Fruit fly (Drosophila melanogaster): ENCODE data around the gene Ada2a.
A peak's percentile ranks its signal among the peaks of the same experiment; 100 is the strongest.

The Ada2a gene

DNA sequence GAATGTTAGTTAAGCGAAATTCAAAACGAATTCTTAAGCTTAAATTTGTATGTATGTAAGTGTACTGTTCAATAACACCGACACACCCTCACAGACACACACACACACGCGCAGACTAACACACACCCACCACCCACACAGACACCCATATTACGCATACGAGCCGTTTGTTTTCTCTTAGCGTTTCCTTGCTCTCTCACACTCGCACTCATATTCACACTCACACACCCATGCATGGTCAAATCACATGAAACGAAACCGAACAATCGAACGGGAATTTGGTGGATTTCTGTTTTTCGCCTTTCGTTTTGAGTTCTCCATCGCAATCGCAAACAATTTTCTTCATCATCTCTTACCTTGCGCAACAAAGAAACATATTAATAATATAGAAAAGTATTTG lies 6.0 kb downstream of the Ada2a start:
- TF ChIP-seq CG34367 (tag; optimal IDR thresholded peaks at IDR 0.05) (no peak), Ets98B (GFP tag; IDR thresholded peaks at IDR 0.05) (peak; percentile 4; the same call in 1 of the 2 replicates), CG15710 (tag; optimal IDR thresholded peaks at IDR 0.05) (no peak)

DNA sequence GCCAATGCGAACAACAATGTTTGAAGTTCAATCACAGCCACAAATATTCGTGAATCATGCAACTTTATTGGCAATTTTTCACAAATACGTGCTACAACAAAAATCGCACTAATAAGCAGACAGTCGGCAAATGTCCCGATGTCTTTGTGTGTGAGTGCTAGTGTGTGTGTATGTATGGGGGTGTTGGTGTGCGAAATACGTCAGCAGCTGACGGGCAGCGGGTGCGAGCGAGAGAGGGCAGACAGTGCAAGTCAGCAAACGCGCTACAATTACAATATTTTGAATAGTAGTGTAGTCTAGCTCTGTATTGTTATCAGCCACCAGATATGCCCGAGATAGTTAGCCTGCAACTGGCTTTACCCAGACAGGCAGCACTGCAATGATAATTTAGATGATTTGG lies 9.2 kb downstream of the Ada2a start:
- TF ChIP-seq CG13204 (GFP tag; optimal IDR thresholded peaks at IDR 0.05) (no peak), CG17806 (tag; optimal IDR thresholded peaks at IDR 0.05) (no peak), EcR (GFP tag; optimal IDR thresholded peaks at IDR 0.05) (no peak), CG4496 (GFP tag; IDR thresholded peaks at IDR 0.05) (no peak), Pif1B (GFP tag; optimal IDR thresholded peaks at IDR 0.05) (no peak), Pif1A (GFP tag; optimal IDR thresholded peaks at IDR 0.05) (no peak), CG8159 (tag; optimal IDR thresholded peaks at IDR 0.05) (no peak), gl (tag; optimal IDR thresholded peaks at IDR 0.05) (no peak), rn (GFP tag; IDR thresholded peaks at IDR 0.05) (no peak), Ets98B (GFP tag; IDR thresholded peaks at IDR 0.05) (no peak), CG10348 (GFP tag; IDR thresholded peaks at IDR 0.05) (no peak), CG15710 (tag; optimal IDR thresholded peaks at IDR 0.05) (no peak), Snoo (tag; optimal IDR thresholded peaks at IDR 0.05) (no peak), D1 (tag; optimal IDR thresholded peaks at IDR 0.05) (no peak), CG14655 (GFP tag; optimal IDR thresholded peaks at IDR 0.05) (no peak), CG8301 (tag; optimal IDR thresholded peaks at IDR 0.05) (no peak), CG34367 (tag; optimal IDR thresholded peaks at IDR 0.05) (no peak), CG12605 (GFP tag; IDR thresholded peaks at IDR 0.05) (no peak), fd96Ca (GFP tag; IDR thresholded peaks at IDR 0.05) (no peak), CG9948 (tag; optimal IDR thresholded peaks at IDR 0.05) (no peak)

DNA sequence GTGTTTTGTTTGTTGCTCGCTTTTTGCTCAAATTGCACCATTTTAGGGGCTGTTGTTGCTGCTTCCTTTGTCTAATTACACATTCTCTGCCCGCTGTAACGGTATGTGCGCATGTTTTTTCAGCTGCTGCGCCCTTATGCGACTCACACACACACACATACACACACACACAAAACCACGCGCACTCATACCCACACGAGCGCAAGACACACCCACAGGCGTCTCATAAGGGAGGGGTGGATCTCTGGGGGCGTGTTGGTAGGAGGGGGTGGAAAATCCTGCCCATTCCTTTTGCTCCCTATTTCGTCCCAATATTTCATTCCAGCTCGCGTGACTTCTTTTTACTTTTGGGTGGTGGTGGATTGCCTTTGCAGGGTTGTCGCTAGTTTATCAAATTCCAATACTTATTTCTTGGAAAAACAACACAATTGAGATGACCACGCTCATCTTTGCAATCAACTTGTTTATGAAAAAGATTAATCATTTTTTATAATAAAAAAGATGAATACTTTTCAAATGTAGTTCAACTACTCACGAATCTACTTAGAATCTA lies 10.2 kb downstream of the Ada2a start:
- TF ChIP-seq CG10348 (GFP tag; IDR thresholded peaks at IDR 0.05) (no peak), gl (tag; optimal IDR thresholded peaks at IDR 0.05) (no peak), Snoo (tag; optimal IDR thresholded peaks at IDR 0.05) (no peak), CG4496 (GFP tag; IDR thresholded peaks at IDR 0.05) (0 out of 3 replicates have a peak, but pooled peaks have one; percentile 9), CG17806 (tag; optimal IDR thresholded peaks at IDR 0.05) (no peak), CG14655 (GFP tag; optimal IDR thresholded peaks at IDR 0.05) (no peak), CG34367 (tag; optimal IDR thresholded peaks at IDR 0.05) (no peak), CG12605 (GFP tag; IDR thresholded peaks at IDR 0.05) (no peak)

DNA sequence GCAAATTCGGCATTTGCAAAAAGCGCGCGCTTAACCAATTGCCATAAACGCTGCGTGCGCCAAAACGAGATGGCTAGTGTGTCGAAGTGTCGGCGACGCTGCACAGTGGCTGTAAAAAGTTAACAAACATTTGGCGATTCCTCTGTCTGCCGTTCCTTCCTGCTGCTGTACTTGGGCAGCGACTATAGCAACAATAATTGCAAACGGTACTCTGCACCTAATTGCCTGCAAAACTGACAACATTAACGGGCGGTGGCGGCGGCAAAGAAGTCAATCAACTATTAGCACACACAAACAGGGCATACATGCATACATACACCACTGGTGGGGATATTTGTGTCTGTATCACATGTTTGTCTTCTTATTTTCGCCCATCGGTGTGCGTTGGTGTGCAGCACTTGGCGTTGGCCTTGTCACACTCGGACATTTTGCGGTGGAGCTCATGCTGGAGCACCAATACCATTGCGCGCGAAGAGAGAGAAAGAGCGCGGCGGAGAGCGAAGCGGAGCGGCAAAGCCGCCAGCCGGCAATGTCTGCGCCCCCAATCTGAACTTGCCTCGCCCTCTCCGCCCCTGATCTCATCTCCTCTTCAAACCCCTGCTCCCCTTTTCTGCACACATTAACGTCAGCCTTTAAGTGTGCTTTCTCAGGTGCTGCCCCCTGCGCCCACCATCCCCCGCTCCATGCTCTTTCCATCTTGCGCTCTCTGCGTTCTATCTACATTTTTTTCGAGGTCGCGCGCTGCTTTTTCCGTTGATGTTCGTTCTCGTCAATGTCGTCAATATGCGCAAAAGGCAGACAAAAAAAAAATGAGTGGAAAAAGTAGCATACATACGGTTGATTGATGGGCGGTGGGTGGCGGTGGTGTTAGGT lies 10.9 kb downstream of the Ada2a start:
- TF ChIP-seq CG8159 (tag; optimal IDR thresholded peaks at IDR 0.05) (no peak), Ets98B (GFP tag; IDR thresholded peaks at IDR 0.05) (peak; percentile 61), CG9948 (tag; optimal IDR thresholded peaks at IDR 0.05) (no peak), fd96Ca (GFP tag; IDR thresholded peaks at IDR 0.05) (peak; percentile 39; the same call in 1 of the 3 replicates), CG10348 (GFP tag; IDR thresholded peaks at IDR 0.05) (no peak), CG14655 (GFP tag; optimal IDR thresholded peaks at IDR 0.05) (no peak), CG13204 (GFP tag; optimal IDR thresholded peaks at IDR 0.05) (peak; percentile 87), CG34367 (tag; optimal IDR thresholded peaks at IDR 0.05) (no peak), CG4496 (GFP tag; IDR thresholded peaks at IDR 0.05) (no peak), CG17806 (tag; optimal IDR thresholded peaks at IDR 0.05) (no peak), EcR (GFP tag; optimal IDR thresholded peaks at IDR 0.05) (peak; percentile 93), gl (tag; optimal IDR thresholded peaks at IDR 0.05) (no peak), Snoo (tag; optimal IDR thresholded peaks at IDR 0.05) (peak; percentile 31), CG32121 (GFP tag; IDR thresholded peaks at IDR 0.05) (peak; percentile 36; the same call in 1 of the 2 replicates), rn (GFP tag; IDR thresholded peaks at IDR 0.05) (no peak), CG15710 (tag; optimal IDR thresholded peaks at IDR 0.05) (no peak), CG8301 (tag; optimal IDR thresholded peaks at IDR 0.05) (peak; percentile 4), D1 (tag; optimal IDR thresholded peaks at IDR 0.05) (no peak), CG12605 (GFP tag; IDR thresholded peaks at IDR 0.05) (peak; percentile 13; the same call in 1 of the 2 replicates), Pif1B (GFP tag; optimal IDR thresholded peaks at IDR 0.05) (peak; percentile 2), Pif1A (GFP tag; optimal IDR thresholded peaks at IDR 0.05) (peak; percentile 19)

DNA sequence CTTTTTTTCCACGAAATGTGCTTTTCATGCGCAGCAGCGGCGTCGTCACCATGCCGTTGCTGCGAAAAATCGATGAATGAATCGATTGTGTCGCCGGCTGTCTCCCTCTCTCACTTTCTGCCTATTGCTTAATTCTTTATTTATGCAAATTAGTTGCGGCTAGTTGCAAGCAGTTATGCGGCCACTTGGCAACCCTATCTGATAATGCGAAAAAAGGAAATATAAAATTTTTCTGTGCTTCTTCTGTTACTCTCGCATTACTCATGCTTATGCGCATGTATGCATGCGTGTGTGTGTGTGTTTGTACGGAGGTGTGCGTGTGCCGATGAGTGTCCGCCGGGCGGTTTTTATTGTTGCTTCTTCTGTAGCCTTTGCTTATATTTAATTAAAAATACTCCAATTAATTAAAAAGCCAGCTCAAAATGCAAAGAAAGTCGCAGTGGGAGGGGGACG lies 11.5 kb downstream of the Ada2a start:
- no peak for TF ChIP-seq EcR (GFP tag; optimal IDR thresholded peaks at IDR 0.05)
- TF ChIP-seq CG8301 (tag; optimal IDR thresholded peaks at IDR 0.05): peak; percentile 9
- TF ChIP-seq Pif1B (GFP tag; optimal IDR thresholded peaks at IDR 0.05): peak; percentile 39
- TF ChIP-seq CG9948 (tag; optimal IDR thresholded peaks at IDR 0.05): no peak
- TF ChIP-seq gl (tag; optimal IDR thresholded peaks at IDR 0.05): no peak
- TF ChIP-seq D1 (tag; optimal IDR thresholded peaks at IDR 0.05): no peak
- peak; percentile 39 for TF ChIP-seq CG14655 (GFP tag; optimal IDR thresholded peaks at IDR 0.05)
- TF ChIP-seq CG4496 (GFP tag; IDR thresholded peaks at IDR 0.05): peak; percentile 67
- no peak for TF ChIP-seq CG17806 (tag; optimal IDR thresholded peaks at IDR 0.05)
- TF ChIP-seq CG15710 (tag; optimal IDR thresholded peaks at IDR 0.05): peak; percentile 11
- peak; percentile 37 for TF ChIP-seq Snoo (tag; optimal IDR thresholded peaks at IDR 0.05)
- TF ChIP-seq Pif1A (GFP tag; optimal IDR thresholded peaks at IDR 0.05): peak; percentile 41
- TF ChIP-seq Ets98B (GFP tag; IDR thresholded peaks at IDR 0.05): peak; percentile 71
- TF ChIP-seq CG10348 (GFP tag; IDR thresholded peaks at IDR 0.05): no peak
- TF ChIP-seq CG8159 (tag; optimal IDR thresholded peaks at IDR 0.05): peak; percentile 16
- no peak for TF ChIP-seq rn (GFP tag; IDR thresholded peaks at IDR 0.05)
- TF ChIP-seq CG32121 (GFP tag; IDR thresholded peaks at IDR 0.05): peak; percentile 55; the same call in 1 of the 2 replicates
- peak; percentile 71 for TF ChIP-seq fd96Ca (GFP tag; IDR thresholded peaks at IDR 0.05)
- no peak for TF ChIP-seq CG34367 (tag; optimal IDR thresholded peaks at IDR 0.05)
- no peak for TF ChIP-seq CG13204 (GFP tag; optimal IDR thresholded peaks at IDR 0.05)
- no peak for TF ChIP-seq CG12605 (GFP tag; IDR thresholded peaks at IDR 0.05)

Data from whole organism, pupa.